Fruit fly (Drosophila melanogaster) whole organism, embryonic: ENCODE results near the gene e.

Experiments
- Ada2b ChIP-seq: fragments of 200-800 bp; sonication (Bioruptor generic); IDR thresholded peaks from 2 replicates; pipeline ENCODE4 v1.3.6; 2022; ENCODE audit warnings: missing biosample characterization, missing genetic modification characterization
- BEAF-32 ChIP-seq: fragments of 200-800 bp; sonication (Bioruptor generic); optimal IDR thresholded peaks from 3 replicates; lab custom pipeline; 2017; ENCODE audit warnings: missing biosample characterization, missing genetic modification characterization, mild to moderate bottlenecking, moderate library complexity, missing genetic modification reagents
- Bdp1 ChIP-seq: fragments of 200-800 bp; sonication (Bioruptor generic); optimal IDR thresholded peaks from 3 replicates; lab custom pipeline; 2016; ENCODE audit warnings: missing biosample characterization, missing genetic modification characterization
- CG10431 ChIP-seq: fragments of 200-800 bp; sonication (Bioruptor generic); optimal IDR thresholded peaks from 3 replicates; lab custom pipeline; 2018; ENCODE audit warnings: missing biosample characterization, mild to moderate bottlenecking, missing genetic modification characterization
- CG11696 ChIP-seq: fragments of 200-800 bp; sonication (Bioruptor generic); IDR thresholded peaks from 2 replicates; pipeline ENCODE4 v1.3.6; 2022; ENCODE audit warnings: missing biosample characterization, missing genetic modification characterization
- CG12155 ChIP-seq: fragments of 200-800 bp; sonication (Bioruptor generic); optimal IDR thresholded peaks from 3 replicates; lab custom pipeline; 2016; ENCODE audit warnings: missing biosample characterization, missing genetic modification characterization
- CG12744 ChIP-seq: fragments of 200-800 bp; sonication (Bioruptor generic); optimal IDR thresholded peaks from 2 replicates; lab custom pipeline; 2016; ENCODE audit warnings: missing biosample characterization, missing genetic modification characterization
- CG15601 ChIP-seq: fragments of 200-800 bp; sonication (Bioruptor generic); optimal IDR thresholded peaks from 3 replicates; lab custom pipeline; 2019; ENCODE audit warnings: missing biosample characterization, mild to moderate bottlenecking, missing genetic modification characterization, moderate library complexity
- CG1647 ChIP-seq: fragments of 200-800 bp; sonication (Bioruptor generic); optimal IDR thresholded peaks from 3 replicates; lab custom pipeline; 2016; ENCODE audit warnings: missing biosample characterization, missing genetic modification characterization
- CG17912 ChIP-seq: fragments of 200-800 bp; sonication (Bioruptor generic); optimal IDR thresholded peaks from 2 replicates; lab custom pipeline; 2018; ENCODE audit warnings: missing biosample characterization, mild to moderate bottlenecking, missing genetic modification characterization
- CG1832 ChIP-seq: fragments of 200-800 bp; sonication (Bioruptor generic); optimal IDR thresholded peaks from 2 replicates; lab custom pipeline; 2017; ENCODE audit warnings: missing biosample characterization, mild to moderate bottlenecking, missing genetic modification characterization, inconsistent platforms
- CG2712 ChIP-seq: fragments of 200-800 bp; optimal IDR thresholded peaks from 3 replicates; lab custom pipeline; 2019; ENCODE audit warnings: missing biosample characterization, mild to moderate bottlenecking, missing genetic modification characterization, moderate library complexity
- CG3407 ChIP-seq: fragments of 200-800 bp; sonication (Bioruptor generic); optimal IDR thresholded peaks from 2 replicates; lab custom pipeline; 2018; ENCODE audit warnings: missing biosample characterization, mild to moderate bottlenecking, missing genetic modification characterization
- CG34224 ChIP-seq: fragments of 200-800 bp; sonication (Bioruptor generic); IDR thresholded peaks from 3 replicates; pipeline ENCODE4 v1.3.6; 2022; ENCODE audit warnings: missing biosample characterization, missing genetic modification characterization; ENCODE audit not compliant: partially characterized antibody
- CG5245 ChIP-seq: fragments of 200-800 bp; sonication (Bioruptor generic); optimal IDR thresholded peaks from 3 replicates; lab custom pipeline; 2016; ENCODE audit warnings: missing biosample characterization, missing genetic modification characterization
- CG8359 ChIP-seq: fragments of 200-800 bp; sonication (Bioruptor generic); optimal IDR thresholded peaks from 2 replicates; lab custom pipeline; 2017; ENCODE audit warnings: missing biosample characterization, mild to moderate bottlenecking, missing genetic modification characterization, borderline replicate concordance
- CG8765 ChIP-seq: fragments of 200-800 bp; sonication (Bioruptor generic); IDR thresholded peaks from 2 replicates; pipeline ENCODE4 v1.3.6; 2022; ENCODE audit warnings: missing biosample characterization, missing genetic modification characterization
- CG9437 ChIP-seq: fragments of 200-800 bp; sonication (Bioruptor generic); optimal IDR thresholded peaks from 2 replicates; lab custom pipeline; 2018; ENCODE audit warnings: missing biosample characterization, mild to moderate bottlenecking, missing genetic modification characterization
- CG9932 ChIP-seq: fragments of 200-800 bp; sonication (Bioruptor generic); IDR thresholded peaks from 2 replicates; pipeline ENCODE4 v1.3.6; 2022; ENCODE audit warnings: missing biosample characterization, missing genetic modification characterization
- D19B ChIP-seq: fragments of 200-800 bp; sonication (Bioruptor generic); optimal IDR thresholded peaks from 2 replicates; lab custom pipeline; 2017; ENCODE audit warnings: missing biosample characterization, mild to moderate bottlenecking, missing genetic modification characterization
- Drgx ChIP-seq: fragments of 200-800 bp; sonication (Bioruptor generic); IDR thresholded peaks from 2 replicates; pipeline ENCODE4 v1.3.6; 2022; ENCODE audit warnings: missing biosample characterization, missing genetic modification characterization
- Fer2 ChIP-seq: fragments of 200-800 bp; sonication (Bioruptor generic); optimal IDR thresholded peaks from 2 replicates; lab custom pipeline; 2018; ENCODE audit warnings: missing biosample characterization, mild to moderate bottlenecking, missing genetic modification characterization, moderate library complexity
- Fer3 ChIP-seq: fragments of 200-800 bp; sonication (Bioruptor generic); optimal IDR thresholded peaks from 2 replicates; lab custom pipeline; 2018; ENCODE audit warnings: missing biosample characterization, mild to moderate bottlenecking, missing genetic modification characterization, moderate library complexity
- Gug ChIP-seq: fragments of 200-800 bp; sonication (Bioruptor generic); IDR thresholded peaks from 4 replicates; pipeline ENCODE4 v1.3.6; 2022; ENCODE audit warnings: missing biosample characterization, missing genetic modification characterization
- Hr51 ChIP-seq, 2 experiments: fragments of 200-800 bp; sonication (Bioruptor generic); optimal IDR thresholded peaks; 2 replicates in 1 of 2; 3 replicates in 1 of 2; lab custom pipeline; 2016 to 2018; ENCODE audit warnings: missing biosample characterization in 2 of 2, missing genetic modification characterization in 2 of 2, mild to moderate bottlenecking in 1 of 2, moderate library complexity in 1 of 2
- Med ChIP-seq: fragments of 200-800 bp; sonication (Bioruptor generic); peaks from one replicate; lab custom pipeline; 2016; ENCODE audit warnings: missing biosample characterization, missing genetic modification characterization, mild to moderate bottlenecking, inconsistent platforms, moderate library complexity
- Myb ChIP-seq: fragments of 200-800 bp; sonication (Bioruptor generic); optimal IDR thresholded peaks from 2 replicates; lab custom pipeline; 2016; ENCODE audit warnings: missing biosample characterization, missing genetic modification characterization
- Opbp ChIP-seq: fragments of 200-800 bp; sonication (Bioruptor generic); IDR thresholded peaks from 3 replicates; pipeline ENCODE4 v1.3.6; 2022; ENCODE audit warnings: missing biosample characterization, missing genetic modification characterization; ENCODE audit not compliant: partially characterized antibody
- Six4 ChIP-seq: fragments of 200-800 bp; sonication (Bioruptor generic); optimal IDR thresholded peaks from 2 replicates; lab custom pipeline; 2016; ENCODE audit warnings: missing biosample characterization, missing genetic modification characterization
- Trl ChIP-seq, 3 experiments: fragments of >200 bp in 2 of 3; fragments of 200-800 bp in 1 of 3; sonication (Bioruptor generic) in 1 of 3; optimal IDR thresholded peaks; 2 replicates in 1 of 3; 3 replicates in 2 of 3; lab custom pipeline; 2016 to 2017; ENCODE audit warnings: missing biosample characterization in 1 of 3, missing genetic modification characterization in 1 of 3
- ac ChIP-seq: fragments of 200-800 bp; sonication (Bioruptor generic); optimal IDR thresholded peaks from 3 replicates; lab custom pipeline; 2017; ENCODE audit warnings: missing biosample characterization, mild to moderate bottlenecking, missing genetic modification characterization
- ash1 ChIP-seq: fragments of 200-800 bp; sonication (Bioruptor generic); optimal IDR thresholded peaks from 2 replicates; lab custom pipeline; 2018; ENCODE audit warnings: missing biosample characterization, mild to moderate bottlenecking, missing genetic modification characterization
- ato ChIP-seq: fragments of 200-800 bp; sonication (Bioruptor generic); IDR thresholded peaks from 2 replicates; pipeline ENCODE4 v1.3.6; 2022; ENCODE audit warnings: missing biosample characterization, missing genetic modification characterization; ENCODE audit not compliant: partially characterized antibody
- br ChIP-seq: fragments of >200 bp; optimal IDR thresholded peaks from 2 replicates; lab custom pipeline; 2017
- cg ChIP-seq: fragments of 200-800 bp; sonication (Bioruptor generic); optimal IDR thresholded peaks from 3 replicates; lab custom pipeline; 2019; ENCODE audit warnings: missing biosample characterization, mild to moderate bottlenecking, missing genetic modification characterization, moderate library complexity
- croc ChIP-seq: fragments of 200-800 bp; sonication (Bioruptor generic); conservative IDR thresholded peaks from 3 replicates; pipeline ENCODE4 v1.3.6; 2022; ENCODE audit warnings: missing biosample characterization, missing genetic modification characterization
- gce ChIP-seq: fragments of 200-800 bp; sonication (Bioruptor generic); IDR thresholded peaks from 3 replicates; pipeline ENCODE4 v1.3.6; 2022; ENCODE audit warnings: missing biosample characterization, missing genetic modification characterization
- gsb-n ChIP-seq: fragments of 200-800 bp; sonication (Bioruptor generic); optimal IDR thresholded peaks from 3 replicates; lab custom pipeline; 2018; ENCODE audit warnings: missing biosample characterization, mild to moderate bottlenecking, missing genetic modification characterization
- hth ChIP-seq: fragments of >200 bp; optimal IDR thresholded peaks from 2 replicates; lab custom pipeline; 2017; ENCODE audit warnings: inconsistent platforms
- lab ChIP-seq: fragments of 200-800 bp; sonication (Bioruptor generic); optimal IDR thresholded peaks from 3 replicates; lab custom pipeline; 2017; ENCODE audit warnings: missing biosample characterization, missing genetic modification characterization, mild to moderate bottlenecking, moderate library complexity, missing genetic modification reagents
- lmd ChIP-seq: fragments of 200-800 bp; sonication (Bioruptor generic); IDR thresholded peaks from 2 replicates; pipeline ENCODE4 v1.3.6; 2022; ENCODE audit warnings: missing biosample characterization, missing genetic modification characterization
- lola ChIP-seq, 3 experiments: fragments of >200 bp in 2 of 3; fragments of 200-800 bp in 1 of 3; sonication (Bioruptor generic) in 1 of 3; optimal IDR thresholded peaks; 2 replicates each; lab custom pipeline; 2017 to 2019; ENCODE audit warnings: missing biosample characterization in 3 of 3, missing genetic modification characterization in 3 of 3, mild to moderate bottlenecking in 1 of 3, moderate library complexity in 1 of 3
- nerfin-2 ChIP-seq: fragments of 200-800 bp; sonication (Bioruptor generic); IDR thresholded peaks from 2 replicates; pipeline ENCODE4 v1.3.6; 2022; ENCODE audit warnings: missing biosample characterization, missing genetic modification characterization; ENCODE audit not compliant: partially characterized antibody
- oc ChIP-seq: fragments of 200-800 bp; sonication (Bioruptor generic); optimal IDR thresholded peaks from 2 replicates; lab custom pipeline; 2018; ENCODE audit warnings: missing biosample characterization, mild to moderate bottlenecking, missing genetic modification characterization, moderate library complexity
- pan ChIP-seq, 4 experiments: fragments of >200 bp in 3 of 4; fragments of 200-800 bp in 1 of 4; sonication (Bioruptor generic) in 1 of 4; optimal IDR thresholded peaks in 3 of 4; IDR thresholded peaks in 1 of 4; 2 replicates each; pipeline versions ENCODE4 v1.3.6 to Lab custom; 2017 to 2022; ENCODE audit warnings: missing biosample characterization in 2 of 4, missing genetic modification characterization in 2 of 4, mixed read lengths in 1 of 4
- pnt ChIP-seq: fragments of 200-800 bp; sonication (Bioruptor generic); optimal IDR thresholded peaks from 3 replicates; lab custom pipeline; 2016; ENCODE audit warnings: missing biosample characterization, missing genetic modification characterization
- tll ChIP-seq, 2 experiments: fragments of 200-800 bp in 1 of 2; fragments of >200 bp in 1 of 2; sonication (Bioruptor generic) in 1 of 2; optimal IDR thresholded peaks; 2 replicates each; lab custom pipeline; 2017 to 2019; ENCODE audit warnings: missing biosample characterization in 2 of 2, missing genetic modification characterization in 2 of 2, mild to moderate bottlenecking in 1 of 2, moderate library complexity in 1 of 2
- ttk ChIP-seq: fragments of 200-800 bp; sonication (Bioruptor generic); IDR thresholded peaks from 2 replicates; pipeline ENCODE4 v2.1.2; 2022; ENCODE audit warnings: missing biosample characterization, missing genetic modification characterization

The e gene

dm6 chr3R:21223453-21224057 is 13.4 kb downstream of the e start, which contains the start of the genes CG3337 and Nelf-A (continued):
- TF ChIP-seq lola (GFP tag; optimal IDR thresholded peaks at IDR 0.05; lab: Kevin White, UChicago) (no peak), br (lab: Kevin White, UChicago) (no peak), CG3407 (no peak), CG8765 (peak; percentile 41; the same call in 1 of the 2 replicates), gsb-n (tag; lab: Kevin White, UChicago) (no peak), ttk (peak; percentile 55; the same call in 1 of the 2 replicates), pan (optimal IDR thresholded peaks at IDR 0.05; lab: Kevin White, UChicago) (no peak), pan (GFP tag; optimal IDR thresholded peaks at IDR 0.05 in 1 of 2, IDR thresholded peaks at IDR 0.05 in 1 of 2) (peak in 1 of 2 experiments; percentile 36), ac (GFP tag; lab: Kevin White, UChicago) (no peak), CG10431 (peak; percentile 37), Trl (optimal IDR thresholded peaks at IDR 0.05; lab: Kevin White, UChicago) (no peak), Trl (GFP tag; optimal IDR thresholded peaks at IDR 0.05; lab: Kevin White, UChicago) (peak; percentile 67), croc (no peak; the same call in 2 of the 3 replicates), CG9437 (GFP tag; lab: Kevin White, UChicago) (peak; percentile 0), tll (GFP tag; optimal IDR thresholded peaks at IDR 0.05; lab: Kevin White, UChicago) (no peak), ato (peak; percentile 64), lmd (peak; percentile 72; the same call in 1 of the 2 replicates), CG17912 (peak; percentile 71), BEAF-32 (GFP tag; lab: Kevin White, UChicago) (peak; percentile 88), Bdp1 (peak; percentile 74), pnt (GFP tag; lab: Kevin White, UChicago) (peak; percentile 37), Drgx (GFP tag; lab: Robert Waterston, UW) (peak; percentile 22; the same call in 1 of the 2 replicates), CG1832 (GFP tag; lab: Kevin White, UChicago) (no peak), cg (GFP tag; lab: Kevin White, UChicago) (peak; percentile 63), CG9932 (GFP tag; lab: Robert Waterston, UW) (peak; percentile 92), Ada2b (GFP tag; lab: Robert Waterston, UW) (no peak), CG12155 (peak; percentile 59), CG11696 (GFP tag; lab: Robert Waterston, UW) (no peak), CG34224 (GFP tag; lab: Robert Waterston, UW) (peak; percentile 82), CG1647 (GFP tag; lab: Kevin White, UChicago) (peak; percentile 75), oc (tag; lab: Kevin White, UChicago) (no peak), hth (lab: Kevin White, UChicago) (no peak), ash1 (peak; percentile 60), nerfin-2 (GFP tag; lab: Robert Waterston, UW) (peak; percentile 79), Fer3 (tag; lab: Kevin White, UChicago) (peak; percentile 62), Gug (GFP tag; lab: Robert Waterston, UW) (peak; percentile 77), Med (GFP tag; lab: Kevin White, UChicago) (peak; percentile 97), CG12744 (peak; percentile 65), Opbp (GFP tag; lab: Robert Waterston, UW) (peak; percentile 84), gce (GFP tag; lab: Robert Waterston, UW) (no peak), Myb (GFP tag; lab: Kevin White, UChicago) (peak; percentile 77), CG2712 (tag; lab: Kevin White, UChicago) (peak; percentile 57), Six4 (GFP tag; lab: Kevin White, UChicago) (peak; percentile 50), D19B (no peak), CG8359 (GFP tag; lab: Kevin White, UChicago) (no peak), CG15601 (no peak), CG5245 (GFP tag; lab: Kevin White, UChicago) (peak; percentile 55), Fer2 (tag; lab: Kevin White, UChicago) (no peak), lab (no peak), Hr51 (GFP tag; optimal IDR thresholded peaks at IDR 0.05; lab: Kevin White, UChicago) (peak in 1 of 2 experiments; percentile 81)
